Worm (Caenorhabditis elegans): ENCODE results near the gene F35G12.5.

- TF ChIP-seq ceh-58 (GFP tag; IDR thresholded peaks at IDR 0.05) (no peak), dox-1 (GFP tag; IDR thresholded peaks at IDR 0.05) (no peak), ceh-91 (GFP tag; IDR thresholded peaks at IDR 0.05) (no peak), tbp1 (GFP tag; optimal IDR thresholded peaks at IDR 0.05) (no peak), Y53G8AR.9 (GFP tag; conservative IDR thresholded peaks at IDR 0.05) (no peak), hlh-26 (GFP tag; conservative IDR thresholded peaks at IDR 0.05) (no peak), unc-62 (GFP tag; optimal IDR thresholded peaks at IDR 0.05) (no peak), lsl-1 (GFP tag; optimal IDR thresholded peaks at IDR 0.05) (no peak), lin-40 (tag; optimal IDR thresholded peaks at IDR 0.05) (no peak), let-607 (tag; optimal IDR thresholded peaks at IDR 0.05) (no peak)
Measured at ce11 chrIII:4548739-4549138, 35.2 kb upstream of the F35G12.5 start, which contains the start of gene M88.4.
